Worm (Caenorhabditis elegans): ENCODE measurements around the gene nphp-4.

- TF ChIP-seq ama-1 (optimal IDR thresholded peaks at IDR 0.05): no peak
- TF ChIP-seq lin-13 (GFP tag; optimal IDR thresholded peaks at IDR 0.05): no peak
- TF ChIP-seq tag-97 (GFP tag; IDR thresholded peaks at IDR 0.05): no peak
- TF ChIP-seq ceh-82 (tag; optimal IDR thresholded peaks at IDR 0.05): no peak
These were observed 31.5 kb upstream of the nphp-4 start, which contains the start of gene sulp-4 for ce11 chrV:11875060-11875459.
